Worm (Caenorhabditis elegans) whole organism, young adult: ENCODE results near the gene gcy-20.

Source experiments
- B0261.1 ChIP-seq: sonication (generic microtip); optimal IDR thresholded peaks from 2 replicates; lab custom pipeline; 2016; ENCODE audit warnings: mild to moderate bottlenecking, missing genetic modification characterization, moderate library complexity, missing compliant biosample characterization
- B0336.3 ChIP-seq: fragments of 200-800 bp; sonication (Bioruptor generic); IDR thresholded peaks from 2 replicates; pipeline ENCODE4 v1.3.6; 2022; ENCODE audit warnings: missing genetic modification characterization, missing compliant biosample characterization
- C06A6.2 ChIP-seq: fragments of 200-800 bp; sonication (Bioruptor generic); conservative IDR thresholded peaks from 2 replicates; pipeline ENCODE4 v1.3.6; 2022; ENCODE audit warnings: missing genetic modification characterization, missing compliant biosample characterization
- F49E8.2 ChIP-seq: sonication (generic microtip); optimal IDR thresholded peaks from 3 replicates; lab custom pipeline; 2017; ENCODE audit warnings: missing genetic modification characterization, mild to moderate bottlenecking, missing compliant biosample characterization, antibody characterized with exemption, moderate library complexity; ENCODE audit not compliant: insufficient read depth
- T26A5.8 ChIP-seq: sonication (generic microtip); optimal IDR thresholded peaks from 2 replicates; lab custom pipeline; 2016; ENCODE audit warnings: missing genetic modification characterization, missing compliant biosample characterization
- ama-1 ChIP-seq, 3 experiments: fragments of 150-350 bp in 1 of 3; sonication (generic microtip) in 2 of 3; optimal IDR thresholded peaks; 2 replicates each; lab custom pipeline; 2014 to 2018; ENCODE audit warnings: missing biosample characterization in 2 of 3, missing genetic modification characterization in 2 of 3, missing genetic modification reagents in 2 of 3
- atf-7 ChIP-seq: sonication (generic microtip); optimal IDR thresholded peaks from 2 replicates; lab custom pipeline; 2017; ENCODE audit warnings: mild to moderate bottlenecking, missing genetic modification characterization, missing compliant biosample characterization
- attf-5 ChIP-seq: fragments of 200-800 bp; sonication (Bioruptor generic); optimal IDR thresholded peaks from 2 replicates; lab custom pipeline; 2018; ENCODE audit warnings: mild to moderate bottlenecking, missing genetic modification characterization, missing compliant biosample characterization
- attf-6 ChIP-seq: fragments of 200-800 bp; sonication (Bioruptor generic); IDR thresholded peaks from 2 replicates; pipeline ENCODE4 v1.3.6; 2022; ENCODE audit warnings: missing genetic modification reagents, missing genetic modification characterization, missing compliant biosample characterization
- cebp-1 ChIP-seq, 2 experiments: fragments of 200-800 bp in 1 of 2; sonication (Bioruptor generic) in 1 of 2; sonication (generic microtip) in 1 of 2; IDR thresholded peaks in 1 of 2; optimal IDR thresholded peaks in 1 of 2; 2 replicates each; pipeline versions ENCODE4 v1.3.6 to Lab custom; 2017 to 2022; ENCODE audit warnings: missing compliant biosample characterization in 2 of 2, missing genetic modification characterization in 2 of 2, mild to moderate bottlenecking in 1 of 2, missing genetic modification reagents in 1 of 2, moderate library complexity in 1 of 2
- ceh-100 ChIP-seq: fragments of 200-800 bp; sonication (Bioruptor generic); IDR thresholded peaks from 2 replicates; pipeline ENCODE4 v1.3.6; 2022; ENCODE audit warnings: missing genetic modification reagents, missing genetic modification characterization, missing compliant biosample characterization
- die-1 ChIP-seq: sonication (generic microtip); optimal IDR thresholded peaks from 2 replicates; lab custom pipeline; 2016; ENCODE audit warnings: missing genotype, mild to moderate bottlenecking, missing genetic modification characterization, missing compliant biosample characterization
- dox-1 ChIP-seq: fragments of 200-800 bp; sonication (Bioruptor generic); IDR thresholded peaks from 2 replicates; pipeline ENCODE4 v1.3.6; 2022; ENCODE audit warnings: missing genetic modification reagents, missing genetic modification characterization, missing compliant biosample characterization
- dpff-1 ChIP-seq: sonication (generic microtip); optimal IDR thresholded peaks from 2 replicates; lab custom pipeline; 2017; ENCODE audit warnings: mild to moderate bottlenecking, missing genetic modification characterization, missing compliant biosample characterization
- egl-44 ChIP-seq: fragments of 200-800 bp; sonication (Bioruptor generic); IDR thresholded peaks from 2 replicates; pipeline ENCODE4 v1.3.6; 2022; ENCODE audit warnings: missing genetic modification reagents, missing genetic modification characterization, missing compliant biosample characterization
- egrh-3 ChIP-seq: fragments of 200-800 bp; sonication (Bioruptor generic); IDR thresholded peaks from 2 replicates; pipeline ENCODE4 v1.3.6; 2022; ENCODE audit warnings: missing genetic modification reagents, missing genetic modification characterization, missing compliant biosample characterization
- him-1 ChIP-seq: sonication (generic microtip); optimal IDR thresholded peaks from 2 replicates; lab custom pipeline; 2016; ENCODE audit warnings: missing genotype, missing genetic modification reagents, missing genetic modification characterization, missing compliant biosample characterization
- hmg-20 ChIP-seq: fragments of 200-800 bp; sonication (Bioruptor generic); IDR thresholded peaks from 2 replicates; pipeline ENCODE4 v1.3.6; 2022; ENCODE audit warnings: missing genetic modification reagents, missing genetic modification characterization, missing compliant biosample characterization
- hsf-1 ChIP-seq: fragments of 200-800 bp; sonication (Bioruptor generic); IDR thresholded peaks from 2 replicates; pipeline ENCODE4 v1.3.6; 2022; ENCODE audit warnings: missing genetic modification reagents, missing genetic modification characterization, missing compliant biosample characterization
- lin-35 ChIP-seq, 3 experiments: fragments of 150-350 bp in 2 of 3; sonication (generic microtip) in 1 of 3; optimal IDR thresholded peaks; 2 replicates each; lab custom pipeline; 2014 to 2018; ENCODE audit warnings: missing biosample characterization in 3 of 3, missing genetic modification characterization in 3 of 3, missing genetic modification reagents in 3 of 3
- madf-3 ChIP-seq: fragments of 200-800 bp; sonication (Bioruptor generic); IDR thresholded peaks from 2 replicates; pipeline ENCODE4 v1.3.6; 2022; ENCODE audit warnings: missing genetic modification reagents, missing genetic modification characterization, missing compliant biosample characterization
- nfya-1 ChIP-seq: sonication (generic microtip); optimal IDR thresholded peaks from 2 replicates; lab custom pipeline; 2017; ENCODE audit warnings: antibody characterized with exemption, missing compliant biosample characterization, missing genetic modification characterization, borderline replicate concordance; ENCODE audit not compliant: insufficient read depth
- nhr-80 ChIP-seq: sonication (generic microtip); optimal IDR thresholded peaks from 2 replicates; lab custom pipeline; 2016; ENCODE audit warnings: missing genetic modification characterization, missing compliant biosample characterization
- rcor-1 ChIP-seq: fragments of 200-800 bp; sonication (Bioruptor generic); IDR thresholded peaks from 2 replicates; pipeline ENCODE4 v1.3.6; 2022; ENCODE audit warnings: missing genetic modification reagents, missing genetic modification characterization, missing compliant biosample characterization
- repo-1 ChIP-seq: sonication (generic microtip); optimal IDR thresholded peaks from 2 replicates; lab custom pipeline; 2017; ENCODE audit warnings: mild to moderate bottlenecking, missing genetic modification characterization, missing compliant biosample characterization
- rpc-1 ChIP-seq, 2 experiments: fragments of 150-350 bp in 1 of 2; sonication (generic microtip) in 1 of 2; optimal IDR thresholded peaks; 2 replicates each; lab custom pipeline; 2014 to 2018; ENCODE audit warnings: missing biosample characterization in 1 of 2, missing genetic modification characterization in 1 of 2, missing genetic modification reagents in 1 of 2, missing genotype in 1 of 2
- snpc-1.1 ChIP-seq: sonication (generic microtip); optimal IDR thresholded peaks from 2 replicates; lab custom pipeline; 2017; ENCODE audit warnings: missing genetic modification characterization, mild to moderate bottlenecking, missing compliant biosample characterization, antibody characterized with exemption, moderate library complexity, missing genotype, missing genetic modification reagents; ENCODE audit not compliant: insufficient read depth
- snpc-1.3 ChIP-seq: sonication (generic microtip); optimal IDR thresholded peaks from 2 replicates; lab custom pipeline; 2017; ENCODE audit warnings: missing genetic modification characterization, mild to moderate bottlenecking, missing compliant biosample characterization, antibody characterized with exemption, moderate library complexity, missing genotype, missing genetic modification reagents; ENCODE audit not compliant: insufficient read depth
- snpc-4 ChIP-seq, 5 experiments: fragments of 150-350 bp in 1 of 5; sonication (generic microtip) in 4 of 5; optimal IDR thresholded peaks; 2 replicates each; lab custom pipeline; 2014 to 2018; ENCODE audit warnings: missing genetic modification characterization in 5 of 5, missing biosample characterization in 3 of 5, antibody characterized with exemption in 2 of 5, mild to moderate bottlenecking in 2 of 5, missing compliant biosample characterization in 2 of 5, missing genotype in 2 of 5, moderate library complexity in 2 of 5, missing genetic modification reagents in 1 of 5
- somi-1 ChIP-seq: fragments of 200-800 bp; sonication (Bioruptor generic); optimal IDR thresholded peaks from 2 replicates; lab custom pipeline; 2018; ENCODE audit warnings: mild to moderate bottlenecking, missing genetic modification characterization, missing compliant biosample characterization
- tbx-9 ChIP-seq: sonication (generic microtip); optimal IDR thresholded peaks from 2 replicates; lab custom pipeline; 2016; ENCODE audit warnings: borderline replicate concordance, missing genetic modification characterization, inconsistent platforms, missing compliant biosample characterization
- tlf-1 ChIP-seq: fragments of 200-800 bp; sonication (Bioruptor generic); optimal IDR thresholded peaks from 2 replicates; lab custom pipeline; 2018; ENCODE audit warnings: mild to moderate bottlenecking, missing genetic modification characterization, missing compliant biosample characterization
- xnd-1 ChIP-seq: sonication (generic microtip); optimal IDR thresholded peaks from 2 replicates; lab custom pipeline; 2016; ENCODE audit warnings: missing genotype, missing genetic modification reagents, missing genetic modification characterization, missing compliant biosample characterization
- ztf-26 ChIP-seq: sonication (generic microtip); optimal IDR thresholded peaks from 2 replicates; lab custom pipeline; 2017; ENCODE audit warnings: missing genetic modification characterization, missing compliant biosample characterization

The gcy-20 gene

DNA sequence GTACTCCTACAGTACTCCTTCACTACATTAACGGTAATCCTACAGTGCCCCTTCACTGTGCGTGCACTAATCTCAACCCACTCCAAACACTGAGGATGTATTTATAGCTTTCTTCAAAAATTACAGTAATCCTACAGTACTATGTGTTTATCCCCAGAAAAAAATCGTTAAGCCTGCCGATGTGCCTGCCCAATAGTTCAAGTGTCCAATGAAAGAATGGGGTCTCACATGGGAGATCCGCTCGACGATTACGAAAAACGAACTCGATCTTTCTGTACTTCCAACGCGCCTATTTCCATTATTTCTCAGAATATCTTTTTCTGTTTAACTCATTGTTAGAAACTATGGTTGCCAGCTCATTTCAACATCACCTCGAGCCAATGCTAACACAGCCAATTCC, 4.6 kb upstream of the gcy-20 start, which contains the start of gene nhr-218 (continued):
- no peak for TF ChIP-seq rpc-1 (optimal IDR thresholded peaks at IDR 0.05; lab: Kevin White, UChicago)
- no peak for TF ChIP-seq rpc-1 (tag; optimal IDR thresholded peaks at IDR 0.05; lab: Kevin White, UChicago)
- no peak for TF ChIP-seq snpc-1.1 (tag; lab: Kevin White, UChicago)
- TF ChIP-seq nhr-80 (tag; lab: Kevin White, UChicago): no peak
- no peak for TF ChIP-seq snpc-4 (GFP tag; optimal IDR thresholded peaks at IDR 0.05; lab: Kevin White, UChicago)
- TF ChIP-seq snpc-4 (tag; optimal IDR thresholded peaks at IDR 0.05; lab: Kevin White, UChicago): no peak
- no peak for TF ChIP-seq madf-3 (GFP tag; lab: Robert Waterston, UW)
- no peak for TF ChIP-seq tbx-9 (tag; lab: Kevin White, UChicago)
- no peak for TF ChIP-seq rcor-1 (GFP tag; lab: Robert Waterston, UW)
- TF ChIP-seq egl-44: no peak

- TF ChIP-seq cebp-1 (GFP tag; IDR thresholded peaks at IDR 0.05; lab: Robert Waterston, UW) (no peak), cebp-1 (tag; optimal IDR thresholded peaks at IDR 0.05; lab: Kevin White, UChicago) (no peak), B0261.1 (tag; lab: Kevin White, UChicago) (no peak), B0336.3 (GFP tag; lab: Robert Waterston, UW) (no peak), egrh-3 (GFP tag; lab: Robert Waterston, UW) (no peak), snpc-1.3 (tag; lab: Kevin White, UChicago) (no peak), ceh-100 (GFP tag; lab: Robert Waterston, UW) (no peak)
- TF ChIP-seq, all 124 proteins: peak for 0
These were observed 2.8 kb upstream of the gcy-20 start, which contains the start of gene bgnt-1.3 for ce11 chrV:16256395-16256794. Gene bgnt-1.3, minus strand, starts transcription at chrV:16256495.

ce11 chrV:16249105-16249504, 4.5 kb downstream of the gcy-20 start:
- TF ChIP-seq attf-5 (GFP tag; lab: Kevin White, UChicago): no peak
- TF ChIP-seq egl-44: no peak
- no peak for TF ChIP-seq nfya-1 (tag; lab: Kevin White, UChicago)
- no peak for TF ChIP-seq F49E8.2
- no peak for TF ChIP-seq dpff-1 (tag; lab: Kevin White, UChicago)
- no peak for TF ChIP-seq him-1 (tag; lab: Kevin White, UChicago)
- no peak for TF ChIP-seq B0336.3 (GFP tag; lab: Robert Waterston, UW)
- no peak for TF ChIP-seq tlf-1 (GFP tag; lab: Kevin White, UChicago)
- TF ChIP-seq C06A6.2 (GFP tag; lab: Robert Waterston, UW): no peak
- TF ChIP-seq ama-1 (optimal IDR thresholded peaks at IDR 0.05; lab: Kevin White, UChicago): no peak
- TF ChIP-seq ama-1 (GFP tag; optimal IDR thresholded peaks at IDR 0.05; lab: Kevin White, UChicago): no peak
- no peak for TF ChIP-seq atf-7 (tag; lab: Kevin White, UChicago)
- no peak for TF ChIP-seq hmg-20 (GFP tag; lab: Robert Waterston, UW)
- TF ChIP-seq, all 124 proteins: peak for 0

- TF ChIP-seq hsf-1 (GFP tag; lab: Robert Waterston, UW) (no peak), attf-6 (GFP tag; lab: Robert Waterston, UW) (no peak), ztf-26 (tag; lab: Kevin White, UChicago) (no peak), dox-1 (GFP tag; lab: Robert Waterston, UW) (no peak), xnd-1 (tag; lab: Kevin White, UChicago) (no peak), atf-7 (tag; lab: Kevin White, UChicago) (no peak), repo-1 (no peak), somi-1 (GFP tag; lab: Kevin White, UChicago) (no peak), T26A5.8 (tag; lab: Kevin White, UChicago) (no peak), lin-35 (GFP tag; optimal IDR thresholded peaks at IDR 0.05; lab: Kevin White, UChicago) (no peak), die-1 (no peak)
These were observed 7.0 kb downstream of the gcy-20 start, which contains the start of gene srh-95 for ce11 chrV:16246579-16246978. Gene srh-95, plus strand, starts transcription at chrV:16246879.
